Fruit fly (Drosophila melanogaster) whole organism, embryonic: ENCODE data around the gene Ugt35E2.

Source experiments
- Atf6 ChIP-seq: fragments of 200-800 bp; sonication (Bioruptor generic); IDR thresholded peaks from 2 replicates; pipeline ENCODE4 v1.3.6; 2022; ENCODE audit warnings: missing biosample characterization, missing genetic modification characterization
- B-H2 ChIP-seq: fragments of 200-800 bp; sonication (Bioruptor generic); optimal IDR thresholded peaks from 2 replicates; lab custom pipeline; 2018; ENCODE audit warnings: missing biosample characterization, mild to moderate bottlenecking, missing genetic modification characterization
- CG10267 ChIP-seq: fragments of 200-800 bp; sonication (Bioruptor generic); optimal IDR thresholded peaks from 2 replicates; lab custom pipeline; 2018; ENCODE audit warnings: missing biosample characterization, mild to moderate bottlenecking, missing genetic modification characterization, moderate library complexity
- CG12659 ChIP-seq: fragments of 200-800 bp; sonication (Bioruptor generic); optimal IDR thresholded peaks from 3 replicates; lab custom pipeline; 2017; ENCODE audit warnings: mild to moderate bottlenecking, missing biosample characterization, missing genetic modification reagents, missing genetic modification characterization
- CG15011 ChIP-seq: fragments of 200-800 bp; sonication (Bioruptor generic); optimal IDR thresholded peaks from 3 replicates; lab custom pipeline; 2018; ENCODE audit warnings: missing biosample characterization, mild to moderate bottlenecking, missing genetic modification characterization
- CG1529 ChIP-seq: fragments of 200-800 bp; sonication (Bioruptor generic); optimal IDR thresholded peaks from 3 replicates; lab custom pipeline; 2018; ENCODE audit warnings: missing biosample characterization, missing genetic modification characterization
- CG1647 ChIP-seq: fragments of 200-800 bp; sonication (Bioruptor generic); optimal IDR thresholded peaks from 3 replicates; lab custom pipeline; 2016; ENCODE audit warnings: missing biosample characterization, missing genetic modification characterization
- CG17829 ChIP-seq: fragments of 200-800 bp; optimal IDR thresholded peaks from 2 replicates; lab custom pipeline; 2019; ENCODE audit warnings: missing biosample characterization, mild to moderate bottlenecking, missing genetic modification characterization, moderate library complexity
- CG3163 ChIP-seq: fragments of 200-800 bp; sonication (Bioruptor generic); optimal IDR thresholded peaks from 3 replicates; lab custom pipeline; 2016; ENCODE audit warnings: missing biosample characterization, missing genetic modification characterization
- CG34376 ChIP-seq: fragments of 200-800 bp; sonication (Bioruptor generic); optimal IDR thresholded peaks from 2 replicates; lab custom pipeline; 2018; ENCODE audit warnings: missing biosample characterization, mild to moderate bottlenecking, missing genetic modification characterization
- CG42726 ChIP-seq: fragments of 200-800 bp; sonication (Bioruptor generic); IDR thresholded peaks from 2 replicates; pipeline ENCODE4 v1.3.6; 2022; ENCODE audit warnings: missing biosample characterization, missing genetic modification characterization; ENCODE audit not compliant: partially characterized antibody
- CG8281 ChIP-seq: fragments of 200-800 bp; sonication (Bioruptor generic); optimal IDR thresholded peaks from 2 replicates; lab custom pipeline; 2018; ENCODE audit warnings: missing biosample characterization, mild to moderate bottlenecking, missing genetic modification characterization, moderate library complexity
- CG8765 ChIP-seq: fragments of 200-800 bp; sonication (Bioruptor generic); IDR thresholded peaks from 2 replicates; pipeline ENCODE4 v1.3.6; 2022; ENCODE audit warnings: missing biosample characterization, missing genetic modification characterization
- CG9437 ChIP-seq: fragments of 200-800 bp; sonication (Bioruptor generic); optimal IDR thresholded peaks from 2 replicates; lab custom pipeline; 2018; ENCODE audit warnings: missing biosample characterization, mild to moderate bottlenecking, missing genetic modification characterization
- CG9797 ChIP-seq: fragments of 200-800 bp; sonication (Bioruptor generic); optimal IDR thresholded peaks from 3 replicates; lab custom pipeline; 2018; ENCODE audit warnings: missing biosample characterization, mild to moderate bottlenecking, missing genetic modification characterization
- Dip3 ChIP-seq: fragments of 200-800 bp; sonication (Bioruptor generic); optimal IDR thresholded peaks from 3 replicates; lab custom pipeline; 2016; ENCODE audit warnings: missing biosample characterization, missing genetic modification characterization
- Dll ChIP-seq: fragments of 200-800 bp; sonication (Bioruptor generic); IDR thresholded peaks from 4 replicates; pipeline ENCODE4 v1.3.6; 2022; ENCODE audit warnings: missing biosample characterization, missing genetic modification characterization; ENCODE audit not compliant: partially characterized antibody
- E2f1 ChIP-seq: fragments of 200-800 bp; sonication (Bioruptor generic); IDR thresholded peaks from 2 replicates; pipeline ENCODE4 v1.3.6; 2022; ENCODE audit warnings: missing biosample characterization, missing genetic modification characterization
- Ets65A ChIP-seq: fragments of 200-800 bp; sonication (Bioruptor generic); peaks from one replicate; lab custom pipeline; 2016; ENCODE audit warnings: missing biosample characterization, missing genetic modification characterization
- HLH3B ChIP-seq: fragments of 200-800 bp; sonication (Bioruptor generic); IDR thresholded peaks from 2 replicates; pipeline ENCODE4 v1.3.6; 2022; ENCODE audit warnings: missing biosample characterization, missing genetic modification characterization
- Hr3 ChIP-seq: fragments of 200-800 bp; sonication (Bioruptor generic); optimal IDR thresholded peaks from 3 replicates; lab custom pipeline; 2016; ENCODE audit warnings: missing biosample characterization, missing genetic modification characterization
- Hr51 ChIP-seq, 2 experiments: fragments of 200-800 bp; sonication (Bioruptor generic); optimal IDR thresholded peaks; 2 replicates in 1 of 2; 3 replicates in 1 of 2; lab custom pipeline; 2016 to 2018; ENCODE audit warnings: missing biosample characterization in 2 of 2, missing genetic modification characterization in 2 of 2, mild to moderate bottlenecking in 1 of 2, moderate library complexity in 1 of 2
- MTF-1 ChIP-seq: fragments of 200-800 bp; sonication (Bioruptor generic); optimal IDR thresholded peaks from 2 replicates; lab custom pipeline; 2018; ENCODE audit warnings: missing biosample characterization, mild to moderate bottlenecking, missing genetic modification characterization, borderline replicate concordance
- NFAT ChIP-seq: fragments of 200-800 bp; sonication (Bioruptor generic); IDR thresholded peaks from 2 replicates; pipeline ENCODE4 v1.3.6; 2022; ENCODE audit warnings: missing biosample characterization, missing genetic modification characterization
- Ptx1 ChIP-seq: fragments of 200-800 bp; sonication (Bioruptor generic); IDR thresholded peaks from 2 replicates; pipeline ENCODE4 v1.3.6; 2022; ENCODE audit warnings: missing biosample characterization, missing genetic modification characterization
- Taf1 ChIP-seq: fragments of 200-800 bp; sonication (Bioruptor generic); IDR thresholded peaks from 2 replicates; pipeline ENCODE4 v1.3.6; 2022; ENCODE audit warnings: missing biosample characterization, missing genetic modification characterization
- Trl ChIP-seq, 3 experiments: fragments of >200 bp in 2 of 3; fragments of 200-800 bp in 1 of 3; sonication (Bioruptor generic) in 1 of 3; optimal IDR thresholded peaks; 2 replicates in 1 of 3; 3 replicates in 2 of 3; lab custom pipeline; 2016 to 2017; ENCODE audit warnings: missing biosample characterization in 1 of 3, missing genetic modification characterization in 1 of 3
- ab ChIP-seq: fragments of 200-800 bp; sonication (Bioruptor generic); optimal IDR thresholded peaks from 2 replicates; lab custom pipeline; 2016; ENCODE audit warnings: missing biosample characterization, missing genetic modification characterization
- ara ChIP-seq: fragments of 200-800 bp; sonication (Bioruptor generic); IDR thresholded peaks from 2 replicates; pipeline ENCODE4 v1.3.6; 2022; ENCODE audit warnings: missing biosample characterization, missing genetic modification characterization
- chm ChIP-seq: fragments of 200-800 bp; sonication (Bioruptor generic); IDR thresholded peaks from 2 replicates; pipeline ENCODE4 v1.3.6; 2022; ENCODE audit warnings: missing biosample characterization, missing genetic modification characterization
- dysf ChIP-seq: fragments of 200-800 bp; sonication (Bioruptor generic); IDR thresholded peaks from 3 replicates; pipeline ENCODE4 v1.3.6; 2022; ENCODE audit warnings: missing biosample characterization, missing genetic modification characterization
- exex ChIP-seq: fragments of 200-800 bp; sonication (Bioruptor generic); optimal IDR thresholded peaks from 4 replicates; lab custom pipeline; 2018; ENCODE audit warnings: missing biosample characterization, mild to moderate bottlenecking, missing genetic modification characterization, moderate library complexity
- gcm ChIP-seq: fragments of 200-800 bp; sonication (Bioruptor generic); optimal IDR thresholded peaks from 2 replicates; lab custom pipeline; 2019; ENCODE audit warnings: missing biosample characterization, mild to moderate bottlenecking, missing genetic modification characterization, moderate library complexity
- lov ChIP-seq, 2 experiments: fragments of 200-800 bp in 1 of 2; fragments of >200 bp in 1 of 2; sonication (Bioruptor generic) in 1 of 2; IDR thresholded peaks in 1 of 2; optimal IDR thresholded peaks in 1 of 2; 2 replicates in 1 of 2; 3 replicates in 1 of 2; pipeline versions ENCODE4 v1.3.6 to Lab custom; 2017 to 2022; ENCODE audit warnings: missing biosample characterization in 1 of 2, missing genetic modification characterization in 1 of 2
- mam ChIP-seq: fragments of 200-800 bp; sonication (Bioruptor generic); optimal IDR thresholded peaks from 3 replicates; lab custom pipeline; 2016; ENCODE audit warnings: missing biosample characterization, missing genetic modification characterization
- nau ChIP-seq: fragments of 200-800 bp; sonication (Bioruptor generic); optimal IDR thresholded peaks from 3 replicates; lab custom pipeline; 2017; ENCODE audit warnings: missing biosample characterization, mild to moderate bottlenecking, missing genetic modification characterization, missing genetic modification reagents
- odd ChIP-seq: fragments of 200-800 bp; sonication (Bioruptor generic); optimal IDR thresholded peaks from 2 replicates; lab custom pipeline; 2017; ENCODE audit warnings: missing biosample characterization, mild to moderate bottlenecking, missing genetic modification characterization
- pan ChIP-seq, 4 experiments: fragments of >200 bp in 3 of 4; fragments of 200-800 bp in 1 of 4; sonication (Bioruptor generic) in 1 of 4; optimal IDR thresholded peaks in 3 of 4; IDR thresholded peaks in 1 of 4; 2 replicates each; pipeline versions ENCODE4 v1.3.6 to Lab custom; 2017 to 2022; ENCODE audit warnings: missing biosample characterization in 2 of 4, missing genetic modification characterization in 2 of 4, mixed read lengths in 1 of 4
- pho ChIP-seq: fragments of 200-800 bp; sonication (Bioruptor generic); optimal IDR thresholded peaks from 2 replicates; lab custom pipeline; 2016; ENCODE audit warnings: missing biosample characterization, missing genetic modification characterization
- pum ChIP-seq: fragments of 200-800 bp; sonication (Bioruptor generic); optimal IDR thresholded peaks from 2 replicates; lab custom pipeline; 2016; ENCODE audit warnings: missing biosample characterization, missing genetic modification characterization
- ranshi ChIP-seq: fragments of 200-800 bp; sonication (Bioruptor generic); IDR thresholded peaks from 2 replicates; pipeline ENCODE4 v1.3.6; 2022; ENCODE audit warnings: missing biosample characterization, missing genetic modification characterization
- slp2 ChIP-seq: fragments of 200-800 bp; sonication (Bioruptor generic); optimal IDR thresholded peaks from 2 replicates; lab custom pipeline; 2016; ENCODE audit warnings: missing biosample characterization, missing genetic modification characterization
- tgo ChIP-seq: fragments of 200-800 bp; sonication (Bioruptor generic); IDR thresholded peaks from 3 replicates; pipeline ENCODE4 v1.3.6; 2022; ENCODE audit warnings: missing biosample characterization, missing genetic modification characterization
- tna ChIP-seq: fragments of 200-800 bp; sonication (Bioruptor generic); IDR thresholded peaks from 2 replicates; pipeline ENCODE4 v1.3.6; 2022; ENCODE audit warnings: missing biosample characterization, missing genetic modification characterization; ENCODE audit not compliant: partially characterized antibody
- toy ChIP-seq: fragments of 200-800 bp; sonication (Bioruptor generic); IDR thresholded peaks from 2 replicates; pipeline ENCODE4 v1.3.6; 2022; ENCODE audit warnings: missing biosample characterization, missing genetic modification characterization
- unc-4 ChIP-seq: fragments of 200-800 bp; sonication (Bioruptor generic); IDR thresholded peaks from 2 replicates; pipeline ENCODE4 v1.3.6; 2022; ENCODE audit warnings: missing biosample characterization, missing genetic modification characterization; ENCODE audit not compliant: partially characterized antibody
- vnd ChIP-seq: fragments of 200-800 bp; sonication (Bioruptor generic); IDR thresholded peaks from 3 replicates; pipeline ENCODE4 v1.3.6; 2022; ENCODE audit warnings: missing biosample characterization, missing genetic modification characterization; ENCODE audit not compliant: partially characterized antibody
- zfh2 ChIP-seq: fragments of 200-800 bp; sonication (Bioruptor generic); optimal IDR thresholded peaks from 2 replicates; lab custom pipeline; 2016; ENCODE audit warnings: missing biosample characterization, missing genetic modification characterization

The Ugt35E2 gene

DNA sequence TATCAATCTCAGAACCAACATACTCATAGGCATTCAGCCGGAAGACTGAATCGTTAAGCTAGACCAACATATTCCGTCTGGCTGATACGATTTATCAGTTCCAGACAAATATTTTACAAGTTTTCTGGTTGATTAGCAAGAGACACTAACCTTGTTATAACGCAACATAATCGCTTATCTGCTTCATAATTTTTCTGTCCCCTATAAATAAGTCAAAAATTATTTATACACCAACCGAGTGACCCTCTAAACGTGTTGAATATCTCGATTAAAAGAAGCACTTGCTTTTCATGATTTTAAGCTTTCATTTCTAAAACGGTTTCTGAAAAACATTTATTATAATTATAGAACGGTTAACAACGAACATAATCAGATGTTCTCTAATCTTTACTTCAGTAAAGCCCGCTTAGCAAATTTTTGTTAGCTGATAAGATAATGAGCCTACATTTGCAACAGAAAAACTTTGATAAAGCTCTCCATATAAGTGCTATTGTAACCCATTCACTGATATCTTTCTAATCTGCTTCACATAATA is at the start of gene Ugt35E2:
TSS of gene Ugt35E2 (minus strand) at position 51 of the 535 bp plus-strand sequence.
- TF ChIP-seq zfh2 (GFP tag; lab: Kevin White, UChicago) (no peak), Taf1 (GFP tag; lab: Robert Waterston, UW) (no peak), CG10267 (tag; lab: Kevin White, UChicago) (no peak), CG34376 (GFP tag; lab: Kevin White, UChicago) (peak; percentile 39), Hr51 (GFP tag; optimal IDR thresholded peaks at IDR 0.05; lab: Kevin White, UChicago) (no peak), B-H2 (GFP tag; lab: Kevin White, UChicago) (no peak), chm (GFP tag; lab: Robert Waterston, UW) (no peak), Hr3 (GFP tag; lab: Kevin White, UChicago) (no peak), vnd (GFP tag; lab: Robert Waterston, UW) (no peak), CG17829 (no peak), CG42726 (GFP tag; lab: Robert Waterston, UW) (no peak), pho (GFP tag; lab: Kevin White, UChicago) (no peak), Dip3 (GFP tag; lab: Kevin White, UChicago) (no peak), mam (no peak), tna (GFP tag; lab: Robert Waterston, UW) (no peak), slp2 (no peak), CG8281 (no peak), pum (GFP tag; lab: Kevin White, UChicago) (no peak), Ets65A (peak; percentile 34), dysf (no peak), MTF-1 (GFP tag; lab: Kevin White, UChicago) (no peak), HLH3B (GFP tag; lab: Robert Waterston, UW) (no peak), NFAT (no peak), lov (optimal IDR thresholded peaks at IDR 0.05; lab: Kevin White, UChicago) (no peak), lov (GFP tag; IDR thresholded peaks at IDR 0.05; lab: Robert Waterston, UW) (no peak), exex (peak; percentile 91), odd (GFP tag; lab: Kevin White, UChicago) (no peak)
- TF ChIP-seq, all 482 proteins: peak for 3

- peak; percentile 82 for TF ChIP-seq CG1647 (GFP tag; lab: Kevin White, UChicago)
- TF ChIP-seq Ptx1 (GFP tag; lab: Robert Waterston, UW) = peak; percentile 79
- peak; percentile 82 for TF ChIP-seq CG9437 (GFP tag; lab: Kevin White, UChicago)
- peak; percentile 85 for TF ChIP-seq CG1529 (GFP tag; lab: Kevin White, UChicago)
- peak; percentile 95 for TF ChIP-seq nau (GFP tag; lab: Kevin White, UChicago)
- peak; percentile 91 for TF ChIP-seq CG15011
- peak; percentile 82 for TF ChIP-seq vnd (GFP tag; lab: Robert Waterston, UW)
- peak; percentile 93 for TF ChIP-seq Dll (GFP tag; lab: Robert Waterston, UW)
- peak; percentile 75 for TF ChIP-seq ara (GFP tag; lab: Robert Waterston, UW)
- peak; percentile 78 for TF ChIP-seq ranshi
- peak; percentile 96 for TF ChIP-seq MTF-1 (GFP tag; lab: Kevin White, UChicago)
- TF ChIP-seq unc-4 = peak; percentile 93
- peak; percentile 36; the same call in 1 of the 2 replicates for TF ChIP-seq toy (GFP tag; lab: Robert Waterston, UW)
- no peak for TF ChIP-seq pan (optimal IDR thresholded peaks at IDR 0.05; lab: Kevin White, UChicago)
- TF ChIP-seq pan (GFP tag; optimal IDR thresholded peaks at IDR 0.05 in 1 of 2, IDR thresholded peaks at IDR 0.05 in 1 of 2) = peak in 1 of 2 experiments; percentile 89
- TF ChIP-seq gcm = peak; percentile 89
- TF ChIP-seq Atf6 (GFP tag; lab: Robert Waterston, UW) = peak; percentile 89
- peak; percentile 78 for TF ChIP-seq E2f1 (GFP tag; lab: Robert Waterston, UW)
- TF ChIP-seq tgo (GFP tag; lab: Robert Waterston, UW) = peak; percentile 88
- TF ChIP-seq CG8765 (GFP tag; lab: Robert Waterston, UW) = no peak
- no peak for TF ChIP-seq ab
- peak; percentile 82 for TF ChIP-seq CG3163 (GFP tag; lab: Kevin White, UChicago)
- peak; percentile 72 for TF ChIP-seq CG8281
- peak; percentile 99 for TF ChIP-seq CG9797 (GFP tag; lab: Kevin White, UChicago)
- peak; percentile 69 for TF ChIP-seq exex
- TF ChIP-seq Trl (optimal IDR thresholded peaks at IDR 0.05; lab: Kevin White, UChicago) = no peak
- peak; percentile 96 for TF ChIP-seq Trl (GFP tag; optimal IDR thresholded peaks at IDR 0.05; lab: Kevin White, UChicago)
- TF ChIP-seq CG12659 = peak; percentile 98
These were observed 48.4 kb upstream of the Ugt35E2 start, which contains the start of the genes RpS25 and CG4820 for dm6 chr3R:11216156-11216630. Gene RpS25, minus strand, starts transcription at chr3R:11216287. Gene CG4820, plus strand, starts transcription at chr3R:11216535.
